Worm (Caenorhabditis elegans): ENCODE data around the gene mec-7.

ce11 chrX:7825707-7826106 is 49.2 kb upstream of the mec-7 start:
- TF ChIP-seq ama-1 (optimal IDR thresholded peaks at IDR 0.05) = peak; percentile 60
- peak; percentile 14 for TF ChIP-seq hmg-4 (GFP tag; optimal IDR thresholded peaks at IDR 0.05)
- TF ChIP-seq tra-4 (tag; optimal IDR thresholded peaks at IDR 0.05) = no peak
- no peak for TF ChIP-seq hnd-1 (tag; optimal IDR thresholded peaks at IDR 0.05)
- no peak for TF ChIP-seq pes-1 (GFP tag; IDR thresholded peaks at IDR 0.05)
- TF ChIP-seq ceh-13 (GFP tag; optimal IDR thresholded peaks at IDR 0.05) = no peak
- no peak for TF ChIP-seq tbx-11 (GFP tag; IDR thresholded peaks at IDR 0.05)
- no peak for TF ChIP-seq B0310.2 (tag; optimal IDR thresholded peaks at IDR 0.05)
- no peak for TF ChIP-seq scrt-1 (GFP tag; IDR thresholded peaks at IDR 0.05)
- no peak for TF ChIP-seq flt-1 (GFP tag; IDR thresholded peaks at IDR 0.05)
- no peak for TF ChIP-seq ceh-36 (tag; optimal IDR thresholded peaks at IDR 0.05)
- no peak for TF ChIP-seq aly-1 (tag; optimal IDR thresholded peaks at IDR 0.05)
- no peak for TF ChIP-seq ets-7 (tag; optimal IDR thresholded peaks at IDR 0.05)
